Fruit fly (Drosophila melanogaster) whole organism, pupa: ENCODE measurements around the gene CG45099.

Experiments
- CG32121 ChIP-seq: fragments of 200-800 bp; sonication (Bioruptor generic); IDR thresholded peaks from 2 replicates; pipeline ENCODE4 v1.3.6; 2022; ENCODE audit warnings: missing biosample characterization, missing genetic modification characterization
- fd96Ca ChIP-seq: fragments of 200-800 bp; sonication (Bioruptor generic); IDR thresholded peaks from 3 replicates; pipeline ENCODE4 v1.3.6; 2022; ENCODE audit warnings: missing biosample characterization, missing genetic modification characterization

dm6 chr3R:22044443-22044970, 10.4 kb upstream of the CG45099 start:
- TF ChIP-seq CG32121, result no peak
- no peak for TF ChIP-seq fd96Ca (GFP tag; lab: Robert Waterston, UW)
